Fruit fly (Drosophila melanogaster) whole organism, embryonic: ENCODE measurements around the gene Cyp6d4.

ENCODE experiments used
- Atf6 ChIP-seq: fragments of 200-800 bp; sonication (Bioruptor generic); IDR thresholded peaks from 2 replicates; pipeline ENCODE4 v1.3.6; 2022; ENCODE audit warnings: missing biosample characterization, missing genetic modification characterization
- CG10209 ChIP-seq: fragments of 200-800 bp; sonication (Bioruptor generic); optimal IDR thresholded peaks from 3 replicates; lab custom pipeline; 2017; ENCODE audit warnings: missing biosample characterization, mild to moderate bottlenecking, missing genetic modification characterization, missing genetic modification reagents
- CG10366 ChIP-seq: fragments of 200-800 bp; sonication (Bioruptor generic); IDR thresholded peaks from 2 replicates; pipeline ENCODE4 v1.3.6; 2022; ENCODE audit warnings: missing biosample characterization, missing genetic modification characterization
- CG11696 ChIP-seq: fragments of 200-800 bp; sonication (Bioruptor generic); IDR thresholded peaks from 2 replicates; pipeline ENCODE4 v1.3.6; 2022; ENCODE audit warnings: missing biosample characterization, missing genetic modification characterization
- CG12104 ChIP-seq: fragments of 200-800 bp; sonication (Bioruptor generic); optimal IDR thresholded peaks from 3 replicates; lab custom pipeline; 2016; ENCODE audit warnings: missing biosample characterization, missing genetic modification characterization
- CG12391 ChIP-seq: fragments of 200-800 bp; sonication (Bioruptor generic); optimal IDR thresholded peaks from 3 replicates; lab custom pipeline; 2018; ENCODE audit warnings: missing biosample characterization, mild to moderate bottlenecking, missing genetic modification characterization, moderate library complexity
- CG12659 ChIP-seq: fragments of 200-800 bp; sonication (Bioruptor generic); optimal IDR thresholded peaks from 3 replicates; lab custom pipeline; 2017; ENCODE audit warnings: mild to moderate bottlenecking, missing biosample characterization, missing genetic modification reagents, missing genetic modification characterization
- CG13123 ChIP-seq: fragments of 200-800 bp; sonication (Bioruptor generic); optimal IDR thresholded peaks from 2 replicates; lab custom pipeline; 2016; ENCODE audit warnings: missing biosample characterization, missing genetic modification characterization
- CG13775 ChIP-seq: fragments of 200-800 bp; sonication (Bioruptor generic); optimal IDR thresholded peaks from 3 replicates; lab custom pipeline; 2017; ENCODE audit warnings: missing biosample characterization, mild to moderate bottlenecking, missing genetic modification characterization
- CG14050 ChIP-seq: fragments of 200-800 bp; sonication (Bioruptor generic); IDR thresholded peaks from 3 replicates; pipeline ENCODE4 v1.3.6; 2022; ENCODE audit warnings: missing biosample characterization, missing genetic modification characterization
- CG15269 ChIP-seq: fragments of 200-800 bp; sonication (Bioruptor generic); optimal IDR thresholded peaks from 2 replicates; lab custom pipeline; 2018; ENCODE audit warnings: missing biosample characterization, mild to moderate bottlenecking, missing genetic modification characterization, moderate library complexity
- CG1602 ChIP-seq: fragments of 200-800 bp; sonication (Bioruptor generic); optimal IDR thresholded peaks from 3 replicates; lab custom pipeline; 2016; ENCODE audit warnings: missing biosample characterization, missing genetic modification characterization
- CG17385 ChIP-seq: fragments of 200-800 bp; sonication (Bioruptor generic); optimal IDR thresholded peaks from 3 replicates; lab custom pipeline; 2018; ENCODE audit warnings: missing biosample characterization, mild to moderate bottlenecking, missing genetic modification characterization
- CG2120 ChIP-seq: fragments of 200-800 bp; sonication (Bioruptor generic); optimal IDR thresholded peaks from 3 replicates; lab custom pipeline; 2016; ENCODE audit warnings: missing biosample characterization, missing genetic modification characterization
- CG2199 ChIP-seq: fragments of 200-800 bp; sonication (Bioruptor generic); IDR thresholded peaks from 3 replicates; pipeline ENCODE4 v1.3.6; 2022; ENCODE audit warnings: missing biosample characterization, missing genetic modification characterization
- CG2678 ChIP-seq: fragments of 200-800 bp; sonication (Bioruptor generic); optimal IDR thresholded peaks from 3 replicates; lab custom pipeline; 2019; ENCODE audit warnings: missing biosample characterization, mild to moderate bottlenecking, missing genetic modification characterization, moderate library complexity
- CG34376 ChIP-seq: fragments of 200-800 bp; sonication (Bioruptor generic); optimal IDR thresholded peaks from 2 replicates; lab custom pipeline; 2018; ENCODE audit warnings: missing biosample characterization, mild to moderate bottlenecking, missing genetic modification characterization
- CG6689 ChIP-seq: fragments of 200-800 bp; sonication (Bioruptor generic); IDR thresholded peaks from 2 replicates; pipeline ENCODE4 v1.3.6; 2022; ENCODE audit warnings: missing biosample characterization, missing genetic modification characterization
- CG8924 ChIP-seq: fragments of 200-800 bp; optimal IDR thresholded peaks from 3 replicates; lab custom pipeline; 2019; ENCODE audit warnings: missing biosample characterization, mild to moderate bottlenecking, missing genetic modification characterization, moderate library complexity
- CG9727 ChIP-seq: fragments of 200-800 bp; sonication (Bioruptor generic); optimal IDR thresholded peaks from 3 replicates; lab custom pipeline; 2017; ENCODE audit warnings: missing biosample characterization, mild to moderate bottlenecking, missing genetic modification characterization
- Chrac-16 ChIP-seq: fragments of 200-800 bp; sonication (Bioruptor generic); optimal IDR thresholded peaks from 3 replicates; lab custom pipeline; 2016; ENCODE audit warnings: missing biosample characterization, missing genetic modification characterization
- Drgx ChIP-seq: fragments of 200-800 bp; sonication (Bioruptor generic); IDR thresholded peaks from 2 replicates; pipeline ENCODE4 v1.3.6; 2022; ENCODE audit warnings: missing biosample characterization, missing genetic modification characterization
- Eip74EF ChIP-seq, 2 experiments: fragments of 200-800 bp in 1 of 2; fragments of >200 bp in 1 of 2; sonication (Bioruptor generic) in 1 of 2; optimal IDR thresholded peaks; 2 replicates each; lab custom pipeline; 2017 to 2019; ENCODE audit warnings: missing biosample characterization in 2 of 2, missing genetic modification characterization in 2 of 2, mild to moderate bottlenecking in 1 of 2, moderate library complexity in 1 of 2
- H2.0 ChIP-seq: fragments of 200-800 bp; sonication (Bioruptor generic); IDR thresholded peaks from 2 replicates; pipeline ENCODE4 v1.3.6; 2022; ENCODE audit warnings: missing biosample characterization, missing genetic modification characterization
- Hr51 ChIP-seq, 2 experiments: fragments of 200-800 bp; sonication (Bioruptor generic); optimal IDR thresholded peaks; 2 replicates in 1 of 2; 3 replicates in 1 of 2; lab custom pipeline; 2016 to 2018; ENCODE audit warnings: missing biosample characterization in 2 of 2, missing genetic modification characterization in 2 of 2, mild to moderate bottlenecking in 1 of 2, moderate library complexity in 1 of 2
- NfI ChIP-seq: fragments of 200-800 bp; sonication (Bioruptor generic); optimal IDR thresholded peaks from 3 replicates; lab custom pipeline; 2018; ENCODE audit warnings: missing biosample characterization, mild to moderate bottlenecking, missing genetic modification characterization, moderate library complexity
- Pdp1 ChIP-seq, 2 experiments: fragments of 200-800 bp; sonication (Bioruptor generic); optimal IDR thresholded peaks; 3 replicates each; lab custom pipeline; 2016; ENCODE audit warnings: missing biosample characterization in 2 of 2, missing genetic modification characterization in 2 of 2, mild to moderate bottlenecking in 1 of 2, moderate library complexity in 1 of 2
- Xbp1 ChIP-seq: fragments of 200-800 bp; sonication (Bioruptor generic); optimal IDR thresholded peaks from 3 replicates; lab custom pipeline; 2016; ENCODE audit warnings: missing biosample characterization, mild to moderate bottlenecking, missing genetic modification characterization
- Xrp1 ChIP-seq: fragments of 200-800 bp; sonication (Bioruptor generic); IDR thresholded peaks from 2 replicates; pipeline ENCODE4 v1.3.6; 2022; ENCODE audit warnings: missing biosample characterization, missing genetic modification characterization
- az2 ChIP-seq: fragments of 200-800 bp; sonication (Bioruptor generic); optimal IDR thresholded peaks from 3 replicates; lab custom pipeline; 2016; ENCODE audit warnings: missing biosample characterization, missing genetic modification characterization
- cg ChIP-seq: fragments of 200-800 bp; sonication (Bioruptor generic); optimal IDR thresholded peaks from 3 replicates; lab custom pipeline; 2019; ENCODE audit warnings: missing biosample characterization, mild to moderate bottlenecking, missing genetic modification characterization, moderate library complexity
- corto ChIP-seq: fragments of 200-800 bp; sonication (Bioruptor generic); optimal IDR thresholded peaks from 2 replicates; lab custom pipeline; 2016; ENCODE audit warnings: missing biosample characterization, mild to moderate bottlenecking, missing genetic modification characterization, moderate library complexity
- crol ChIP-seq: fragments of 200-800 bp; sonication (Bioruptor generic); IDR thresholded peaks from 2 replicates; pipeline ENCODE4 v1.3.6; 2022; ENCODE audit warnings: missing biosample characterization, missing genetic modification characterization
- dysf ChIP-seq: fragments of 200-800 bp; sonication (Bioruptor generic); IDR thresholded peaks from 3 replicates; pipeline ENCODE4 v1.3.6; 2022; ENCODE audit warnings: missing biosample characterization, missing genetic modification characterization
- esg ChIP-seq: fragments of 200-800 bp; sonication (Bioruptor generic); conservative IDR thresholded peaks from 2 replicates; pipeline ENCODE4 v1.3.6; 2022; ENCODE audit warnings: missing biosample characterization, missing genetic modification characterization
- gem ChIP-seq: fragments of 200-800 bp; sonication (Bioruptor generic); optimal IDR thresholded peaks from 2 replicates; lab custom pipeline; 2019; ENCODE audit warnings: missing biosample characterization, mild to moderate bottlenecking, missing genetic modification characterization, moderate library complexity
- gfzf ChIP-seq: fragments of 200-800 bp; sonication (Bioruptor generic); optimal IDR thresholded peaks from 2 replicates; lab custom pipeline; 2016; ENCODE audit warnings: missing biosample characterization, mild to moderate bottlenecking, missing genetic modification characterization, moderate library complexity
- hbn ChIP-seq: fragments of 200-800 bp; sonication (Bioruptor generic); IDR thresholded peaks from 2 replicates; pipeline ENCODE4 v1.3.6; 2022; ENCODE audit warnings: missing biosample characterization, missing genetic modification characterization; ENCODE audit not compliant: partially characterized antibody
- lilli ChIP-seq: fragments of 200-800 bp; sonication (Bioruptor generic); optimal IDR thresholded peaks from 3 replicates; lab custom pipeline; 2016; ENCODE audit warnings: missing biosample characterization, missing genetic modification characterization
- lmd ChIP-seq: fragments of 200-800 bp; sonication (Bioruptor generic); IDR thresholded peaks from 2 replicates; pipeline ENCODE4 v1.3.6; 2022; ENCODE audit warnings: missing biosample characterization, missing genetic modification characterization
- psq ChIP-seq: fragments of 200-800 bp; sonication (Bioruptor generic); optimal IDR thresholded peaks from 2 replicates; lab custom pipeline; 2017; ENCODE audit warnings: missing biosample characterization, missing genetic modification characterization
- ranshi ChIP-seq: fragments of 200-800 bp; sonication (Bioruptor generic); IDR thresholded peaks from 2 replicates; pipeline ENCODE4 v1.3.6; 2022; ENCODE audit warnings: missing biosample characterization, missing genetic modification characterization
- repo ChIP-seq: fragments of 200-800 bp; sonication (Bioruptor generic); optimal IDR thresholded peaks from 2 replicates; lab custom pipeline; 2016; ENCODE audit warnings: missing biosample characterization, missing genetic modification characterization
- sc ChIP-seq, 3 experiments: fragments of >200 bp in 2 of 3; fragments of 200-800 bp in 1 of 3; sonication (Bioruptor generic) in 1 of 3; optimal IDR thresholded peaks; 2 replicates in 2 of 3; 3 replicates in 1 of 3; lab custom pipeline; 2017; ENCODE audit warnings: mild to moderate bottlenecking in 1 of 3, missing biosample characterization in 1 of 3, missing genetic modification characterization in 1 of 3, missing genetic modification reagents in 1 of 3
- so ChIP-seq: fragments of 200-800 bp; sonication (Bioruptor generic); IDR thresholded peaks from 3 replicates; pipeline ENCODE4 v1.3.6; 2022; ENCODE audit warnings: missing biosample characterization, missing genetic modification characterization
- sqz ChIP-seq: fragments of 200-800 bp; sonication (Bioruptor generic); optimal IDR thresholded peaks from 3 replicates; lab custom pipeline; 2018; ENCODE audit warnings: missing biosample characterization, mild to moderate bottlenecking, missing genetic modification characterization
- ttk ChIP-seq: fragments of 200-800 bp; sonication (Bioruptor generic); IDR thresholded peaks from 2 replicates; pipeline ENCODE4 v2.1.2; 2022; ENCODE audit warnings: missing biosample characterization, missing genetic modification characterization
- vnd ChIP-seq: fragments of 200-800 bp; sonication (Bioruptor generic); IDR thresholded peaks from 3 replicates; pipeline ENCODE4 v1.3.6; 2022; ENCODE audit warnings: missing biosample characterization, missing genetic modification characterization; ENCODE audit not compliant: partially characterized antibody
- vvl ChIP-seq: fragments of 200-800 bp; sonication (Bioruptor generic); IDR thresholded peaks from 2 replicates; pipeline ENCODE4 v1.3.6; 2022; ENCODE audit warnings: missing biosample characterization, missing genetic modification characterization
- zfh1 ChIP-seq: fragments of 200-800 bp; sonication (Bioruptor generic); IDR thresholded peaks from 3 replicates; pipeline ENCODE4 v1.3.6; 2022; ENCODE audit warnings: missing biosample characterization, missing genetic modification characterization

Cyp6d4 gene

DNA sequence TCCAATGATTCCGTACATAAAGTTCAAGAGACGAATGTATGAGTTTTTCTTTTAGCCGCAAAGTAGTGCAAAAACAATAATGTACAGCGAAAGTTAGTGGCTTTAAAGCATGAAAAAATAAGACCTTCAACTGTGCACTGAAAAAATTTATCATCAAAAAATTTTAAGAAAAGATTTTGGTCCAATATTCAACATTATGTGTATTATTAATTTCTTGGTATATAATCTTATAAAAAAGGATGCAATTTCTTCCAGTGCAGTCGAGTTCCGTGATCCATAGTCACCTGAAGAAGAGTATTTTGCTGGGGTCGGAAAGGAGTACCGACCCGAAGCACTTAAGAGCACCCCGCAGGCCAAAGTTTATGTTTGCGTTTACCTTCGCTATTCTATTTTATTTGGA, 29.5 kb upstream of the Cyp6d4 start (continued):
- TF ChIP-seq NfI (GFP tag; lab: Kevin White, UChicago) (peak; percentile 7), CG10209 (peak; percentile 3), CG17385 (GFP tag; lab: Kevin White, UChicago) (peak; percentile 20), CG12104 (GFP tag; lab: Kevin White, UChicago) (no peak), CG9727 (GFP tag; lab: Kevin White, UChicago) (peak; percentile 18), Chrac-16 (peak; percentile 26), gfzf (GFP tag; lab: Kevin White, UChicago) (no peak), CG10366 (peak; percentile 65), cg (GFP tag; lab: Kevin White, UChicago) (no peak), Pdp1 (GFP tag; optimal IDR thresholded peaks at IDR 0.05; lab: Kevin White, UChicago) (no peak), esg (peak; percentile 59), Xrp1 (peak; percentile 18; the same call in 1 of the 2 replicates), sc (optimal IDR thresholded peaks at IDR 0.05; lab: Kevin White, UChicago) (no peak), sc (GFP tag; optimal IDR thresholded peaks at IDR 0.05; lab: Kevin White, UChicago) (peak; percentile 13), dysf (GFP tag; lab: Robert Waterston, UW) (peak; percentile 33; the same call in 2 of the 3 replicates), hbn (GFP tag; lab: Robert Waterston, UW) (no peak), Eip74EF (GFP tag; optimal IDR thresholded peaks at IDR 0.05; lab: Kevin White, UChicago) (no peak), CG6689 (peak; percentile 37), corto (GFP tag; lab: Kevin White, UChicago) (no peak), CG2199 (GFP tag; lab: Robert Waterston, UW) (no peak), CG12391 (tag; lab: Kevin White, UChicago) (peak; percentile 32), psq (GFP tag; lab: Kevin White, UChicago) (no peak), CG13123 (peak; percentile 4), repo (GFP tag; lab: Kevin White, UChicago) (no peak), Xbp1 (peak; percentile 37), CG11696 (0 out of 2 replicates have a peak, but pooled peaks have one; percentile 12), sqz (GFP tag; lab: Kevin White, UChicago) (no peak), vvl (GFP tag; lab: Robert Waterston, UW) (peak; percentile 28; the same call in 1 of the 2 replicates), az2 (GFP tag; lab: Kevin White, UChicago) (peak; percentile 32), zfh1 (no peak), CG12659 (peak; percentile 11), CG15269 (peak; percentile 5), lmd (peak; percentile 25; the same call in 1 of the 2 replicates), Drgx (peak; percentile 57), so (no peak), H2.0 (GFP tag; lab: Robert Waterston, UW) (peak; percentile 65; the same call in 1 of the 2 replicates), CG8924 (tag; lab: Kevin White, UChicago) (no peak), Hr51 (GFP tag; optimal IDR thresholded peaks at IDR 0.05; lab: Kevin White, UChicago) (peak in 1 of 2 experiments; percentile 48), lilli (peak; percentile 19), CG2678 (tag; lab: Kevin White, UChicago) (no peak), Atf6 (peak; percentile 59), gem (tag; lab: Kevin White, UChicago) (peak; percentile 54), CG34376 (GFP tag; lab: Kevin White, UChicago) (no peak), ttk (GFP tag; lab: Robert Waterston, UW) (peak; percentile 54; the same call in 1 of the 2 replicates), vnd (GFP tag; lab: Robert Waterston, UW) (no peak), crol (GFP tag; lab: Robert Waterston, UW) (no peak), ranshi (GFP tag; lab: Robert Waterston, UW) (peak; percentile 42; the same call in 1 of the 2 replicates), CG13775 (GFP tag; lab: Kevin White, UChicago) (peak; percentile 17), CG1602 (GFP tag; lab: Kevin White, UChicago) (peak; percentile 15), CG2120 (GFP tag; lab: Kevin White, UChicago) (peak; percentile 24), CG14050 (GFP tag; lab: Robert Waterston, UW) (peak; percentile 33; the same call in 1 of the 3 replicates)
